Worm (Caenorhabditis elegans): ENCODE results near the gene C15H9.5.

Gene C15H9.5

DNA sequence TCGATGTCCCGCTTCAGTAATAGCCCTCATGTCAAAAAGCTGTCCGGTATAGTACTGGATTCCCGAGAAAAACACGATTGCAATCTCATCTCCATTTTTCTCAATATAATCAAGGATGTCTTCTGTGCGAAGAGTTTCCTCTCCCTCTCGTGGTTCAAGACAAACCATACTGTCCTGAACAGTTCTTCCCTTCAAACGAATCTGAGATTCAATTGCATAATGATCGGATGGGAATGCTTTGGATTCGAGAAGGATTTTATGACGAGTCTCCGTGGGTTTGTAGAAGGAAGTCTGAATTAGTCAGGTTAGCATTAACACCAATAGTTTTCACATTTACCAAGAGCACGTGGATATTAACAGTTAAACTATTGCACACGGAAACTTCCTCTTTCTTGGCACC is 14.9 kb downstream of the C15H9.5 start:
- TF ChIP-seq nhr-11 (tag; optimal IDR thresholded peaks at IDR 0.05) = no peak
- TF ChIP-seq ceh-48 (tag; optimal IDR thresholded peaks at IDR 0.05) = no peak
- TF ChIP-seq pha-4 (tag; optimal IDR thresholded peaks at IDR 0.05) = no peak
- TF ChIP-seq npax-4 (tag; optimal IDR thresholded peaks at IDR 0.05) = no peak
- no peak for TF ChIP-seq ref-2 (tag; optimal IDR thresholded peaks at IDR 0.05)
- TF ChIP-seq fax-1 (tag; optimal IDR thresholded peaks at IDR 0.05) = no peak
- TF ChIP-seq rnt-1 (tag; optimal IDR thresholded peaks at IDR 0.05) = no peak
- TF ChIP-seq pqm-1 (tag; optimal IDR thresholded peaks at IDR 0.05) = no peak
- no peak for TF ChIP-seq nhr-232 (tag; optimal IDR thresholded peaks at IDR 0.05)
- no peak for TF ChIP-seq hlh-8 (tag; optimal IDR thresholded peaks at IDR 0.05)
- no peak for TF ChIP-seq mec-3 (tag; optimal IDR thresholded peaks at IDR 0.05; ENCODE audit: borderline replicate concordance)
- no peak for TF ChIP-seq lim-6 (tag; optimal IDR thresholded peaks at IDR 0.05)
- TF ChIP-seq unc-42 (tag; optimal IDR thresholded peaks at IDR 0.05) = no peak
- TF ChIP-seq pax-1 (tag; optimal IDR thresholded peaks at IDR 0.05) = no peak
- no peak for TF ChIP-seq ceh-30 (tag; optimal IDR thresholded peaks at IDR 0.05)
- no peak for TF ChIP-seq tbx-2 (tag; optimal IDR thresholded peaks at IDR 0.05)
- no peak for TF ChIP-seq elt-4 (tag; optimal IDR thresholded peaks at IDR 0.05)

DNA sequence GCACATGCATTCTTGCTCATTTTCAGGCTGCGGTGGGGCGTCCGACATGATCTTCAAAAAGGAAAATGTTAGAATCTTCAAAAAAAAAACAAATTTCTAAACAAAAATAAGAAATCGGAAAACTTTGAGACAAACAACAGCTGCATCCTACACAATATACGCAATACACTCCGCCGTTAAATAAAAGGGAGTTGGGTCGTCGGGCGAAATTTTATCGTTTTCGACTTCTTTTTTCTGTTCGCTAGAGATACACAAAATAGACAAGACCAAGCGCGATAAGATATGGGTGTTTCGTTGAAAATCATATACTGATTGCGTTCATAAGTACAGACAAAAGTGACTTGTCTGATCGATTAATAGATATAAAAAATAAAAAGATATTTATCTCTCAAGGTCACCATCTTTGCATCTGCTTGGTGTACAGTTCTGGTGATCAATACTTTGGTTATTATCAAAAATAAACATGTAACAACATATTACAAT is 16.2 kb downstream of the C15H9.5 start, which contains the start of gene kynu-1:
kynu-1 (minus strand) TSS at position 51 of the 483 bp plus-strand sequence.
- TF ChIP-seq elt-2 (tag; optimal IDR thresholded peaks at IDR 0.05) = peak; percentile 48
- no peak for TF ChIP-seq pha-2 (tag; optimal IDR thresholded peaks at IDR 0.05)

DNA sequence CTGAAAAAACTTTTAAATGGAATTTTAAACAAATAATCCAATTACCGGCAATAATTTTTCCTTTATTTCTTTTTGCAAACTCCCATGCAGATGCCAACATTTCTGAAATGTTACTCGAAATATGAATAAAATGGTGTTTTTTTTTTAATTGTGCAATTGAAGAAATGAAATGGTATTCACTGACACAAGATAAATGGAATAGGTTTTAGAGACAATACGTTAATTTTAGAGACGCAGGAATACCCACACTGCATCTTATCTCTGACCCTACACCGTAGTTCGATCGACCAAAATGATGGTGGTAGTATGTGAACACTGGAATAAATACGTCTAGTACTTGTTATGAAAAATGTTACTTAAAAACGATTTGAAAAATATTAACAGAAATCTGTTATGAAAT is 19.7 kb downstream of the C15H9.5 start, which contains the start of gene prx-3:
prx-3 (minus strand) TSS at position 101 of the 400 bp plus-strand sequence.
- TF ChIP-seq elt-2 (tag; optimal IDR thresholded peaks at IDR 0.05) = peak; percentile 4
- TF ChIP-seq ceh-48 (tag; optimal IDR thresholded peaks at IDR 0.05) = no peak
- no peak for TF ChIP-seq sox-2 (GFP tag; IDR thresholded peaks at IDR 0.05)

DNA sequence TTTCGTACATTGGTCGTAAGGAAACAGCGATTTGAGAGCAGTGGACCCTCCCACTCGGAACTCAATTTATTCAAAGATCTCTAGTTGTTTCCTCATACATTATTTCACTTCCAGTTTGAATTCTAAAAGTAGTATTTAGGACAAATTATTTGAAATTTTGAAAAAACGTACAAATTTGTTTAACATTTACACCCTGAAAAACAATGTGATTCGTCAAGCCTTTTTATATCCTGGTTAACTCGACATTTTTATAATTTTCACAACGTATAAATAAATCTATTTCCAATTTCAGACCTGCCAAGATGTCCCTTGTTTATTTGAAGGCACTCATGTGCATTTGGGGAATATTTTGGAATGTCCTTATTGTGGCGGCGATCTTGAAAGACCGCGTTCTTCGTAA is 22.4 kb downstream of the C15H9.5 start, which contains the start of gene C15H9.3:
C15H9.3 (plus strand) TSS at position 301 of the 400 bp plus-strand sequence.
- no peak for TF ChIP-seq odd-2 (tag; optimal IDR thresholded peaks at IDR 0.05)
- no peak for TF ChIP-seq elt-4 (tag; optimal IDR thresholded peaks at IDR 0.05)
- no peak for TF ChIP-seq fkh-6 (tag; optimal IDR thresholded peaks at IDR 0.05)
- TF ChIP-seq K09A11.1 (tag; optimal IDR thresholded peaks at IDR 0.05; ENCODE audit: insufficient read depth) = no peak
- no peak for TF ChIP-seq ceh-6 (GFP tag; optimal IDR thresholded peaks at IDR 0.05)
- TF ChIP-seq mec-3 (tag; optimal IDR thresholded peaks at IDR 0.05; ENCODE audit: borderline replicate concordance) = no peak
- no peak for TF ChIP-seq ceh-2 (tag; optimal IDR thresholded peaks at IDR 0.05)
- TF ChIP-seq gmeb-2 (tag; optimal IDR thresholded peaks at IDR 0.05) = no peak
- no peak for TF ChIP-seq pqm-1 (tag; optimal IDR thresholded peaks at IDR 0.05)
- TF ChIP-seq tbx-7 (tag; optimal IDR thresholded peaks at IDR 0.05) = no peak
- TF ChIP-seq madf-2 (tag; optimal IDR thresholded peaks at IDR 0.05) = no peak
- TF ChIP-seq pros-1 (tag; optimal IDR thresholded peaks at IDR 0.05) = no peak
- no peak for TF ChIP-seq ceh-34 (tag; optimal IDR thresholded peaks at IDR 0.05)
- no peak for TF ChIP-seq dmd-4 (tag; optimal IDR thresholded peaks at IDR 0.05; ENCODE audit: borderline replicate concordance)
- TF ChIP-seq pat-9 (tag; optimal IDR thresholded peaks at IDR 0.05) = no peak
- TF ChIP-seq dve-1 (tag; optimal IDR thresholded peaks at IDR 0.05) = no peak
- no peak for TF ChIP-seq hlh-6 (tag; optimal IDR thresholded peaks at IDR 0.05)
- TF ChIP-seq ceh-18 (tag; optimal IDR thresholded peaks at IDR 0.05) = no peak
- TF ChIP-seq pag-3 (tag; optimal IDR thresholded peaks at IDR 0.05; ENCODE audit: borderline replicate concordance) = no peak
- no peak for TF ChIP-seq ttx-3 (tag; optimal IDR thresholded peaks at IDR 0.05)
